Worm (Caenorhabditis elegans) whole organism, L3 larva: ENCODE data around the gene F53B1.3.

Experiments used
- R02D3.7 ChIP-seq: fragments of 150-350 bp; optimal IDR thresholded peaks from 2 replicates; lab custom pipeline; 2014; ENCODE audit warnings: missing biosample characterization, missing genetic modification characterization
- ZK546.5 ChIP-seq: sonication (generic microtip); optimal IDR thresholded peaks from 2 replicates; lab custom pipeline; 2017; ENCODE audit warnings: missing biosample characterization, missing genetic modification characterization
- aly-2 ChIP-seq: fragments of 150-350 bp; optimal IDR thresholded peaks from 2 replicates; lab custom pipeline; 2014; ENCODE audit warnings: missing biosample characterization, missing genetic modification characterization
- ama-1 ChIP-seq: fragments of 150-350 bp; optimal IDR thresholded peaks from 2 replicates; lab custom pipeline; 2018
- ceh-16 ChIP-seq: sonication (generic microtip); optimal IDR thresholded peaks from 2 replicates; lab custom pipeline; 2017; ENCODE audit warnings: missing biosample characterization, missing genetic modification characterization
- ceh-28 ChIP-seq: fragments of 150-350 bp; optimal IDR thresholded peaks from 2 replicates; lab custom pipeline; 2014; ENCODE audit warnings: missing biosample characterization, missing genetic modification reagents, missing genetic modification characterization
- ceh-82 ChIP-seq: fragments of 150-350 bp; optimal IDR thresholded peaks from 2 replicates; lab custom pipeline; 2014; ENCODE audit warnings: missing biosample characterization, missing genetic modification characterization
- daf-12 ChIP-seq: fragments of 150-350 bp; optimal IDR thresholded peaks from 2 replicates; lab custom pipeline; 2014; ENCODE audit warnings: missing biosample characterization, missing genetic modification reagents, missing genetic modification characterization
- egl-27 ChIP-seq: sonication (generic microtip); optimal IDR thresholded peaks from 4 replicates; lab custom pipeline; 2017; ENCODE audit warnings: missing biosample characterization, missing genetic modification reagents, missing genetic modification characterization
- egl-5 ChIP-seq: fragments of 150-350 bp; optimal IDR thresholded peaks from 2 replicates; lab custom pipeline; 2017; ENCODE audit warnings: missing biosample characterization, missing genetic modification reagents, missing genetic modification characterization, inconsistent platforms
- elt-1 ChIP-seq: fragments of 150-350 bp; optimal IDR thresholded peaks from 2 replicates; lab custom pipeline; 2014; ENCODE audit warnings: missing biosample characterization, missing genetic modification characterization
- elt-2 ChIP-seq: sonication (generic microtip); optimal IDR thresholded peaks from 2 replicates; lab custom pipeline; 2016; ENCODE audit warnings: missing genetic modification reagents, mild to moderate bottlenecking, missing genetic modification characterization, missing compliant biosample characterization
- elt-3 ChIP-seq, 3 experiments: fragments of 150-350 bp in 1 of 3; sonication (generic microtip) in 2 of 3; optimal IDR thresholded peaks; 2 replicates in 2 of 3; 4 replicates in 1 of 3; lab custom pipeline; 2014 to 2017; ENCODE audit warnings: missing biosample characterization in 3 of 3, missing genetic modification characterization in 3 of 3
- eor-1 ChIP-seq, 2 experiments: fragments of 150-350 bp; optimal IDR thresholded peaks; 2 replicates each; lab custom pipeline; 2014 to 2018; ENCODE audit warnings: missing biosample characterization in 2 of 2, missing genetic modification characterization in 2 of 2
- fkh-10 ChIP-seq: sonication (generic microtip); optimal IDR thresholded peaks from 2 replicates; lab custom pipeline; 2017; ENCODE audit warnings: missing biosample characterization, missing genetic modification reagents, missing genetic modification characterization
- hmg-11 ChIP-seq: sonication (generic microtip); optimal IDR thresholded peaks from 2 replicates; lab custom pipeline; 2016; ENCODE audit warnings: missing genetic modification characterization, missing compliant biosample characterization
- jun-1 ChIP-seq: fragments of 150-350 bp; optimal IDR thresholded peaks from 2 replicates; lab custom pipeline; 2014; ENCODE audit warnings: missing biosample characterization, missing genetic modification reagents, missing genetic modification characterization
- lin-15B ChIP-seq: fragments of 150-350 bp; optimal IDR thresholded peaks from 2 replicates; lab custom pipeline; 2014; ENCODE audit warnings: missing biosample characterization, missing genetic modification characterization
- lin-39 ChIP-seq: fragments of 150-350 bp; optimal IDR thresholded peaks from 2 replicates; lab custom pipeline; 2018; ENCODE audit warnings: missing biosample characterization, missing genetic modification reagents, missing genetic modification characterization
- lsy-12 ChIP-seq: sonication (generic microtip); optimal IDR thresholded peaks from 2 replicates; lab custom pipeline; 2016; ENCODE audit warnings: mild to moderate bottlenecking, missing genetic modification characterization, missing compliant biosample characterization
- mdl-1 ChIP-seq: fragments of 150-350 bp; optimal IDR thresholded peaks from 2 replicates; lab custom pipeline; 2014; ENCODE audit warnings: missing biosample characterization, missing genetic modification characterization
- mml-1 ChIP-seq: fragments of 150-350 bp; sonication (generic microtip); optimal IDR thresholded peaks from 3 replicates; lab custom pipeline; 2014; ENCODE audit warnings: missing biosample characterization, missing genetic modification characterization
- nfya-1 ChIP-seq: sonication (generic microtip); optimal IDR thresholded peaks from 2 replicates; lab custom pipeline; 2017; ENCODE audit warnings: missing genetic modification characterization, mild to moderate bottlenecking, missing compliant biosample characterization, antibody characterized with exemption, moderate library complexity; ENCODE audit not compliant: insufficient read depth
- nhr-23 ChIP-seq: fragments of 150-350 bp; optimal IDR thresholded peaks from 2 replicates; lab custom pipeline; 2014; ENCODE audit warnings: missing biosample characterization, missing genetic modification reagents, missing genetic modification characterization
- nhr-237 ChIP-seq: fragments of 150-350 bp; optimal IDR thresholded peaks from 2 replicates; lab custom pipeline; 2014; ENCODE audit warnings: missing biosample characterization, missing genetic modification characterization
- nhr-25 ChIP-seq: sonication (generic microtip); optimal IDR thresholded peaks from 2 replicates; lab custom pipeline; 2017; ENCODE audit warnings: missing biosample characterization, missing genetic modification characterization
- nhr-28 ChIP-seq: fragments of 150-350 bp; optimal IDR thresholded peaks from 2 replicates; lab custom pipeline; 2014; ENCODE audit warnings: missing biosample characterization, missing genetic modification characterization
- nhr-43 ChIP-seq: sonication (generic microtip); optimal IDR thresholded peaks from 2 replicates; lab custom pipeline; 2016; ENCODE audit warnings: mild to moderate bottlenecking, missing genetic modification characterization, missing compliant biosample characterization; ENCODE audit not compliant: poor library complexity, severe bottlenecking
- nhr-67 ChIP-seq: fragments of 150-350 bp; optimal IDR thresholded peaks from 2 replicates; lab custom pipeline; 2014; ENCODE audit warnings: missing biosample characterization, missing genetic modification characterization
- nhr-76 ChIP-seq: fragments of 150-350 bp; sonication (generic microtip); optimal IDR thresholded peaks from 5 replicates; lab custom pipeline; 2014; ENCODE audit warnings: missing biosample characterization, missing genetic modification characterization
- nhr-77 ChIP-seq: fragments of 150-350 bp; optimal IDR thresholded peaks from 2 replicates; lab custom pipeline; 2014; ENCODE audit warnings: missing biosample characterization, missing genetic modification characterization
- pha-4 ChIP-seq: fragments of 150-350 bp; optimal IDR thresholded peaks from 2 replicates; lab custom pipeline; 2014; ENCODE audit warnings: missing biosample characterization, missing genetic modification reagents, missing genetic modification characterization
- pqm-1 ChIP-seq: fragments of 150-350 bp; optimal IDR thresholded peaks from 2 replicates; lab custom pipeline; 2017; ENCODE audit warnings: missing biosample characterization, missing genetic modification characterization, inconsistent platforms
- skn-1 ChIP-seq: fragments of 150-350 bp; optimal IDR thresholded peaks from 2 replicates; lab custom pipeline; 2014; ENCODE audit warnings: missing biosample characterization, missing genetic modification characterization
- tbx-2 ChIP-seq: sonication (generic microtip); optimal IDR thresholded peaks from 2 replicates; lab custom pipeline; 2016; ENCODE audit warnings: mild to moderate bottlenecking, missing genetic modification characterization, missing compliant biosample characterization
- unc-39 ChIP-seq: sonication (generic microtip); optimal IDR thresholded peaks from 4 replicates; lab custom pipeline; 2017; ENCODE audit warnings: missing biosample characterization, missing genetic modification characterization
- unc-62 ChIP-seq: fragments of 150-350 bp; sonication (generic microtip); optimal IDR thresholded peaks from 4 replicates; lab custom pipeline; 2014; ENCODE audit warnings: missing biosample characterization, missing genetic modification reagents, missing genetic modification characterization
- zag-1 ChIP-seq: fragments of 150-350 bp; optimal IDR thresholded peaks from 2 replicates; lab custom pipeline; 2014; ENCODE audit warnings: missing biosample characterization, missing genetic modification characterization
- ztf-11 ChIP-seq: fragments of 150-350 bp; optimal IDR thresholded peaks from 2 replicates; lab custom pipeline; 2014; ENCODE audit warnings: missing biosample characterization, missing genetic modification characterization
- ztf-4 ChIP-seq: fragments of 150-350 bp; optimal IDR thresholded peaks from 2 replicates; lab custom pipeline; 2014; ENCODE audit warnings: missing biosample characterization, missing genetic modification characterization

Gene F53B1.3

DNA sequence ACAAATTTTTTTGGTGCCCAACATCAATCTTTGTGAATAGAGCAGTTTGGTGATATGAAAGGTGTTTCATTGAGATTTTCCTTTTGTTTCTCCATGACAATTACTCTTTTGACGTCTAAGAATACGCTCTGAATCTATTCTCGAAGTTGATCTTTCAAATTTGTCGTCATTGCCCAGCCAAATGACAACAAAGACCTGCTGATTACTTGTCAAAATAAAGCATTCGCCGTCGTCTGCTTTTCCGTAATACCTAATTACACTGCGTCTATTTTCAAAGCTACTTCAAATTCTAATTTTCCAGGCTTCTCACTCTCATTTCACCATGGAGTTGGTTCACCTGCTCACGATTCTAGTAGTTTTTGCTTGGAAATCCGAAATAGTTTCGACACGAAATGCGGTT is at the start of gene F53B1.3:
F53B1.3 (plus strand) TSS at position 301 of the 400 bp plus-strand sequence.
- no peak for TF ChIP-seq pqm-1 (tag; lab: Kevin White, UChicago)
- no peak for TF ChIP-seq lin-15B (tag; lab: Kevin White, UChicago)
- TF ChIP-seq ceh-28 = no peak
- no peak for TF ChIP-seq mml-1 (tag; lab: Kevin White, UChicago)
- no peak for TF ChIP-seq ZK546.5 (tag; lab: Kevin White, UChicago)
- TF ChIP-seq aly-2 (tag; lab: Kevin White, UChicago) = no peak
- no peak for TF ChIP-seq nfya-1 (tag; lab: Kevin White, UChicago)
- no peak for TF ChIP-seq ama-1 (lab: Kevin White, UChicago)
- no peak for TF ChIP-seq eor-1 (tag; optimal IDR thresholded peaks at IDR 0.05; lab: Kevin White, UChicago)
- no peak for TF ChIP-seq ceh-82 (tag; lab: Kevin White, UChicago)
- no peak for TF ChIP-seq nhr-28
- no peak for TF ChIP-seq ztf-4 (tag; lab: Kevin White, UChicago)
- no peak for TF ChIP-seq daf-12 (tag; lab: Kevin White, UChicago)

DNA sequence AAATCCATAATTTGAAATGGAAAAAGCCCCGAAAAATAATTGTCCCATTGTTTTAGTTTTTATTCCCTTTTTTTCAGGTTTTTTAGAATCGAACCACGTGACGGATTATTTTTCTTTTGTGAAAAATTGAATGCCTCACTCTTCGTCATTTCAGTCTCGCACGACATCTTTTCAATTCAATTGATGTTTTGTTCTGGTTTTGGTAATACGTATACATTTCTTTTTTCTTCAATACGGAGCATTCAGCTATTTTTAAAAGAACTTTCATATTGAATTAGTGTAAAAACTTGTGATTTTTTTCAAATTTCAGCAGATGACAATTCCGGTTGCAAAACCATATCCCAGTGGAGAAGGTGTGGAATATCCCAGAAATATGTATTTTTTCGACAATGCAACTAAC is 40.7 kb upstream of the F53B1.3 start, which contains the start of gene F49H12.7:
F49H12.7 (plus strand) TSS at position 301 of the 400 bp plus-strand sequence.
- no peak for TF ChIP-seq elt-2 (tag; lab: Kevin White, UChicago)
- TF ChIP-seq daf-12 (tag; lab: Kevin White, UChicago) = no peak
- TF ChIP-seq pha-4 = no peak
- TF ChIP-seq nhr-76 = no peak
- no peak for TF ChIP-seq tbx-2 (tag; lab: Kevin White, UChicago)
- TF ChIP-seq nhr-67 = no peak
- no peak for TF ChIP-seq ceh-16 (tag; lab: Kevin White, UChicago)
- no peak for TF ChIP-seq nhr-77 (tag; lab: Kevin White, UChicago)
- no peak for TF ChIP-seq nhr-23 (tag; lab: Kevin White, UChicago)
- TF ChIP-seq elt-3 (tag; optimal IDR thresholded peaks at IDR 0.05; lab: Kevin White, UChicago) = no peak
- no peak for TF ChIP-seq lin-39 (tag; lab: Kevin White, UChicago)
- no peak for TF ChIP-seq nhr-237 (tag; lab: Kevin White, UChicago)
- no peak for TF ChIP-seq fkh-10 (GFP tag; lab: Kevin White, UChicago)
- TF ChIP-seq ztf-11 (tag; lab: Kevin White, UChicago) = no peak
- no peak for TF ChIP-seq nfya-1 (tag; lab: Kevin White, UChicago)
- no peak for TF ChIP-seq mdl-1 (tag; lab: Kevin White, UChicago)
- TF ChIP-seq zag-1 (tag; lab: Kevin White, UChicago) = no peak
- no peak for TF ChIP-seq jun-1 (tag; lab: Kevin White, UChicago)
- TF ChIP-seq unc-39 (tag; lab: Kevin White, UChicago) = no peak
- no peak for TF ChIP-seq eor-1 (tag; optimal IDR thresholded peaks at IDR 0.05; lab: Kevin White, UChicago)

DNA sequence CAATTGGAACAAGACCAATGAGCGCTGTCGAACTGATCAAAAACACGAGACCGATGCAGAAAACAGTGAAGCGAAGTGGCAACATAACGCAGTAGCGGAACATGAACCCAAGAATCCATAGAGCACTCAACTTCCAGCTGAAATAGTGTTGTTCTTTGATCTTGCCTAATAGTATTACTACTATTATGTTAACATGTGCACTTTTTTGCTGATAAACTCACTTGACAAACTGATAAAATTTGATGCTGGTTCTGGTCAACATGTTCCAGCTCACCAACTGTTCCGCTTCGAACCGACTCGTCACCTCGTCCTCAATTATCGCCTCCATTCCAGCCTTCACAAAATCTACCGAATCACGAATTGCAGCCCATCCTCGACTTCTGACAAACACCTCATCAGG is 37.1 kb upstream of the F53B1.3 start:
- TF ChIP-seq pqm-1 (tag; lab: Kevin White, UChicago) (peak; percentile 90), skn-1 (tag; lab: Kevin White, UChicago) (no peak), mml-1 (tag; lab: Kevin White, UChicago) (no peak), pha-4 (peak; percentile 66), elt-2 (tag; lab: Kevin White, UChicago) (peak; percentile 80), jun-1 (tag; lab: Kevin White, UChicago) (peak; percentile 58)

DNA sequence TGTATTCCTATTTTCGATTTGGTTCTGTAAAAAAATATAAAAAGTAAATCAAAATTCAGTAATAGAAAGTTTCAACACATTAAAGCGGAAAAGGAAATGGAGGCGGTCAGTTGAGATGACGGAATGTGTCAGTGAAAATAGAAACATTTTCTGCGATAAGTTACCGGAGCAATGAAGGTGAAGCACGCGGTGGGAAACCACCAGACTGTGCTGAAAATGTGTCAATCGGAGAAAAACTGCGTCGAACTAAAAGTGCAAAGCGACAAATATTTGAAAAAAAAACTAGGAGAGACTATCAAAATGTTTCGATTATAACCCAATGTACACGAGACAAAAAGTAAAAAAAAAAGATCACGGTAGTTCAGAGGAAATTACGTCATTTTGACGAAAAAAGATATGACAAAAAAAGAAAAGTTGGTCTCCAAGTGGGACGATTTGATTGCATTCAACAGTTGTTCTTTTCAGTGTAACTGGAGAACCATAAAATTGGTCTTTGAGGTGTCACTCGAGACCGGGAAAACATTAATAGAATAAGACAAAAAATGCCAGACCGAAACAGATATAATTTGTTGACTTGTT is 34.9 kb upstream of the F53B1.3 start, which contains the start of gene acl-4:
acl-4 (minus strand) TSS at position 27 of the 579 bp plus-strand sequence.
- TF ChIP-seq elt-2 (tag; lab: Kevin White, UChicago) (peak; percentile 9), jun-1 (tag; lab: Kevin White, UChicago) (peak; percentile 16), egl-27 (tag; lab: Kevin White, UChicago) (no peak)

DNA sequence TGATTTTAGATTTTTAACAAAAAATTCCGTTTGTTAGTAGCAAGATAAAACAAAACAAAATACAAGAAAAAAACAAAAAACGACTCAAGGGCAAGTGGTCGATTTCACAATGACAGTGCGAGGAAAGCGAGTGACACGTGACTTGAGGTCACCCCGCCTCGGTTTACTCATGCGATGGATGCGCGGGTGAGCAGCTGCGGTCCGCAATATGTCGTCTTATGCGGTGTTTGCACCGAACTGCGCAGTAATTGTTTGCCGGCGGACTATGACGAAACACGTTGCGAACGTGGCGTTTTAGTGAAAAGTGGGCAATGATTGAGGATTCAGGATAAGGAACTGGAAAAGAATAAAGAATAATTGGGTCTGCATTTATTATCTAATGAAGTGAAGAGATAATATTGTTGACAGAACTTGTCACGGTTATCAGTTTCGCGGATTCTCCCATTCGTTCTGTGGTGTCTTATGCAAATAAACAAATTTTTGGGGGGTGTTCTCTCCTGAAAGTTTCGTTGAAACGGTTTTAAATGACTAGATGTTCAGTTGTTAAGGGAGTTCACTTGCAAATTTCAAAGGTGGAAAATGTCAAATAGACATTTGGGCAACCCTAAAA is 33.9 kb upstream of the F53B1.3 start:
- TF ChIP-seq lin-39 (tag; lab: Kevin White, UChicago) (peak; percentile 77), ceh-16 (tag; lab: Kevin White, UChicago) (no peak), nhr-25 (tag; lab: Kevin White, UChicago) (peak; percentile 88), daf-12 (tag; lab: Kevin White, UChicago) (no peak), zag-1 (tag; lab: Kevin White, UChicago) (no peak), nhr-43 (tag; lab: Kevin White, UChicago) (peak; percentile 24), pqm-1 (tag; lab: Kevin White, UChicago) (peak; percentile 4), lsy-12 (tag; lab: Kevin White, UChicago) (peak; percentile 66), nhr-67 (no peak), aly-2 (tag; lab: Kevin White, UChicago) (no peak), ztf-11 (tag; lab: Kevin White, UChicago) (no peak), fkh-10 (GFP tag; lab: Kevin White, UChicago) (no peak), nhr-77 (tag; lab: Kevin White, UChicago) (no peak), elt-1 (peak; percentile 38), elt-3 (tag; optimal IDR thresholded peaks at IDR 0.05; lab: Kevin White, UChicago) (no peak), hmg-11 (tag; lab: Kevin White, UChicago) (peak; percentile 81), elt-2 (tag; lab: Kevin White, UChicago) (peak; percentile 68), skn-1 (tag; lab: Kevin White, UChicago) (peak; percentile 41), R02D3.7 (tag; lab: Kevin White, UChicago) (no peak), egl-5 (tag; lab: Kevin White, UChicago) (no peak), nfya-1 (tag; lab: Kevin White, UChicago) (peak; percentile 72), jun-1 (tag; lab: Kevin White, UChicago) (peak; percentile 39), unc-39 (tag; lab: Kevin White, UChicago) (no peak), unc-62 (GFP tag; lab: Kevin White, UChicago) (no peak)
